Worm (Caenorhabditis elegans): ENCODE measurements around the gene adr-2.

Gene adr-2

DNA sequence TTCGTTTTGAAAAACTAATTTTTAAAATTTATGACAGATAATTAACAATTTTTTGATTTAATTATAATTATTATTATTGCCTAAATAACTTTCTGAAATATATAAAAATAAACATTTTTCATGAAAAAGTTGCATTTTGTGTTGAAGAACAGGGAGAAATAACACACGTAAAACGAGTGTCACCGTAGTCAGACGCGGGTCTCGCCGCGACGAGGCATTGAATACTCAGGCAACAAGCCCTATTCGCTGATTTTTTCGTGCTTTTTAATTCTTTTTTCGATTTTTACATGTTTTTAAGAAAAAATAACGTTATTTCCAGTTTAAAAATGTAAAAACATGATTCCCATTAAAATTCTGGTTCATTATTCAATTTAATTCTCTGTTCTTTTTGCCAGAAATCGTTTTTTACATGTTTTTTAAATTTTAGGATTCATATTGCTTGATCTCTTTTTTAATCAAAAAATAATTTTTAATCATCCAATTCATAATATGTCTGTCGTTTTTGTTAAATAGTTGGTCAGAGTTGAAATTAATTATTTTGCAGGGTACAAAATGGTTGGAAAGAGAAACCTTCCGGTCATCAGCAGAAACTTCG lies 24.7 kb downstream of the adr-2 start, which contains the start of gene rpl-6 (continued):
- peak; percentile 76 for TF ChIP-seq snpc-1.3 (tag; optimal IDR thresholded peaks at IDR 0.05; ENCODE audit: insufficient read depth)
- TF ChIP-seq ceh-91 (GFP tag; IDR thresholded peaks at IDR 0.05): peak; percentile 82
- TF ChIP-seq ceh-27 (GFP tag; optimal IDR thresholded peaks at IDR 0.05): peak; percentile 82
- TF ChIP-seq chd-7 (tag; optimal IDR thresholded peaks at IDR 0.05): no peak
- TF ChIP-seq lag-1 (GFP tag; IDR thresholded peaks at IDR 0.05): no peak
- TF ChIP-seq hmg-1.2 (GFP tag; IDR thresholded peaks at IDR 0.05): peak; percentile 86
- TF ChIP-seq pha-4 (tag; optimal IDR thresholded peaks at IDR 0.05): peak; percentile 80
- TF ChIP-seq F23B12.7 (tag; optimal IDR thresholded peaks at IDR 0.05; ENCODE audit: insufficient read depth): peak; percentile 79
- TF ChIP-seq lir-1 (GFP tag; conservative IDR thresholded peaks at IDR 0.05): peak; percentile 28; the same call in 1 of the 2 replicates
- TF ChIP-seq attf-5 (GFP tag; optimal IDR thresholded peaks at IDR 0.05): peak; percentile 64
- peak; percentile 37 for TF ChIP-seq snpc-1.1 (tag; optimal IDR thresholded peaks at IDR 0.05; ENCODE audit: insufficient read depth)
- TF ChIP-seq snpc-3.4 (tag; optimal IDR thresholded peaks at IDR 0.05): peak; percentile 85
- peak; percentile 91 for TF ChIP-seq lsl-1 (GFP tag; optimal IDR thresholded peaks at IDR 0.05)
- peak; percentile 86 for TF ChIP-seq ekl-4 (GFP tag; IDR thresholded peaks at IDR 0.05)
- no peak for TF ChIP-seq nhr-120 (GFP tag; IDR thresholded peaks at IDR 0.05)
- peak; percentile 35 for TF ChIP-seq dpl-1 (GFP tag; optimal IDR thresholded peaks at IDR 0.05)
- TF ChIP-seq hlh-26 (GFP tag; conservative IDR thresholded peaks at IDR 0.05): no peak
- peak; percentile 68 for TF ChIP-seq lin-40 (tag; optimal IDR thresholded peaks at IDR 0.05)
- peak; percentile 68 for TF ChIP-seq efl-1 (GFP tag; optimal IDR thresholded peaks at IDR 0.05)
- TF ChIP-seq nfya-2 (GFP tag; IDR thresholded peaks at IDR 0.05): no peak
- TF ChIP-seq attf-3 (GFP tag; conservative IDR thresholded peaks at IDR 0.05): peak; percentile 74
- no peak for TF ChIP-seq him-1 (tag; optimal IDR thresholded peaks at IDR 0.05)
- peak; percentile 72 for TF ChIP-seq pbrm-1 (GFP tag; IDR thresholded peaks at IDR 0.05)
- TF ChIP-seq F10E7.11 (tag; optimal IDR thresholded peaks at IDR 0.05): no peak
- TF ChIP-seq bed-1 (GFP tag; IDR thresholded peaks at IDR 0.05): no peak
- TF ChIP-seq fkh-3 (tag; optimal IDR thresholded peaks at IDR 0.05): no peak

DNA sequence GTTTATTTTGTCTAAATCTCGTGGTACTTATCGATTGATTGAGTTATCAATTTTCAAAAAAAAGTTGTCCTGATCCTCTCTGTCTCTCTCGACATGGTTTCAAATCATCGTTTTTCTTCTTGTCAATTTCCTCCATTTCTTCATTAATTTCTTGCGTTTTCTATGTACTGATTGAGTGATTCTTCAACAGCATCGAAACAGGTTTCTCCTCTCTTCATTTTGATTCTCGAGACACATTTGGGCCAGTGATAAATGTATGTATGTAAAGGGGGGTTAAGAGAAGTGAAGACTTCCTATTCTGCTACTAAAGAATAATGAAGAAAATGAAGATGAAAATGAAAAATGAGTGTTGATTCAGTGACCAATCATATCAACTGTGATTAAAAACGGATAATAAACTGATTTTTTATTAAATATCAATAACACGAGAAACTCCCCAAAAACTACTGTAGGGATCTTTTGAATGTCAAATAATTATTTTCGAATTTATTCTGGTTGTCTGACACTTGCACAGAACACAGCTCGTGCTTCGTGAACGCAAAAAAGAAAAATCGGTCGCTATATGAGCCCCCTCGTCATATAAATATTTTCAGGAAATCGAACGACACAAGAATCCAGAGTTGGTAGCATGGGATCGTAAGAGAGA lies 29.4 kb downstream of the adr-2 start:
- peak; percentile 20 for TF ChIP-seq lin-40 (tag; optimal IDR thresholded peaks at IDR 0.05)
- TF ChIP-seq T07F8.4 (tag; optimal IDR thresholded peaks at IDR 0.05): no peak
- no peak for TF ChIP-seq F33H1.4 (GFP tag; IDR thresholded peaks at IDR 0.05)
- no peak for TF ChIP-seq F55B11.4 (tag; optimal IDR thresholded peaks at IDR 0.05; ENCODE audit: borderline replicate concordance, insufficient read depth)
- TF ChIP-seq attf-6 (GFP tag; IDR thresholded peaks at IDR 0.05): no peak
- TF ChIP-seq somi-1 (GFP tag; optimal IDR thresholded peaks at IDR 0.05): peak; percentile 26

DNA sequence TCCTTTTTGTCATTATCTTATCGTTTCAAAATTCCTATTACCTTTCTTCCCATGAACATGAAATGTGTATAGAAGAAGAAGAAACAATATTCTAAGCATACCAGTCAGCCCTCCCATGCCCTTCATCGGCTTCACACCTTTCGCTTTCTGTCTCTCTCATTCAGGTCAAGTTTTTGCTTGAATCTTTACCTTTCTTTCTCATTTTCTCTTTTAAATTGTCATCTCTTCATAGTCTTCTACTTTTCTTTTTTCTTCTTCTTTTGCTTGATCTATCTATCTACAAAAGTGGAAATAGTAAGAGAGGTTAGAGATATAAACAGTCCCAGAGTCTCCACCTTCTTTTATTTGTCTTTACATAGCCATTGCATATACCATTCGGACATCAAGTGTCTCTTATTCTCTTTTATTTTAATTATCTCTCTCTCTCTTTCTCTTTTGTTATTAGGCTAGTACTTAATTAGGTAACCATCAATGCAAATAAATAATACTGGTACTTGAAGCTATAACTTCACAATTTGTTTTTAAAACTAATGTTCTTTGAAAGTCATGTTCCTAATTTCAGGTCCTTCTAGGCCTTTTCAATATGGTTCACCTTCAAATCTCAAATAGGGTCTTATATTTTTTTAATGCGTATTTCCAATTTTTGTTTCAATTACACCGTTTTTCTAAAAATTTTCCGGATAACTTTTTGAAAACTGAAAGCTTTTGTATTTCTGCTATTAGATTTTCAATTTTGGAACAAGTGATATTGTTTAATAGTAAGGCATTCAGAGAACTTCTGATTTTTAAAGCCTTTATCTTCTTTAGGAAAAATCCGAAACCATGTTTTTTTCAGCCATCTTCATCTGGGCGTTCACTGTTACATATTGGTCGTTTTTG lies 31.1 kb downstream of the adr-2 start, which contains the start of gene dpy-31:
dpy-31 (plus strand) TSS at position 829 of the 879 bp plus-strand sequence.
- TF ChIP-seq lag-1 (GFP tag; IDR thresholded peaks at IDR 0.05) (no peak), Y53G8AR.9 (GFP tag; conservative IDR thresholded peaks at IDR 0.05) (no peak), F49E8.2 (tag; optimal IDR thresholded peaks at IDR 0.05; ENCODE audit: insufficient read depth) (no peak), ceh-91 (GFP tag; IDR thresholded peaks at IDR 0.05) (no peak), ztf-25 (GFP tag; IDR thresholded peaks at IDR 0.05) (no peak), die-1 (tag; optimal IDR thresholded peaks at IDR 0.05) (no peak), snpc-1.3 (tag; optimal IDR thresholded peaks at IDR 0.05; ENCODE audit: insufficient read depth) (no peak), ceh-79 (tag; optimal IDR thresholded peaks at IDR 0.05) (no peak), lin-40 (tag; optimal IDR thresholded peaks at IDR 0.05) (no peak), Y79H2A.3 (GFP tag; conservative IDR thresholded peaks at IDR 0.05) (no peak), C06A6.2 (GFP tag; conservative IDR thresholded peaks at IDR 0.05) (no peak), him-1 (tag; optimal IDR thresholded peaks at IDR 0.05) (no peak), aptf-2 (GFP tag; conservative IDR thresholded peaks at IDR 0.05) (no peak), zfh-2 (GFP tag; conservative IDR thresholded peaks at IDR 0.05) (no peak), ekl-4 (GFP tag; IDR thresholded peaks at IDR 0.05) (no peak)

Measured in whole organism, young adult.